Worm (Caenorhabditis elegans) whole organism, late embryonic: Measurements from ENCODE around the gene C27H5.6.

Source experiments
- ahr-1 ChIP-seq: sonication (generic microtip); optimal IDR thresholded peaks from 2 replicates; lab custom pipeline; 2016; ENCODE audit warnings: missing genetic modification characterization, missing compliant biosample characterization
- ceh-34 ChIP-seq: sonication (generic microtip); optimal IDR thresholded peaks from 2 replicates; lab custom pipeline; 2016; ENCODE audit warnings: mild to moderate bottlenecking, missing genetic modification characterization, missing compliant biosample characterization
- nhr-11 ChIP-seq: fragments of 150-350 bp; optimal IDR thresholded peaks from 2 replicates; lab custom pipeline; 2014; ENCODE audit warnings: missing biosample characterization, missing genetic modification characterization
- unc-55 ChIP-seq: sonication (generic microtip); optimal IDR thresholded peaks from 2 replicates; lab custom pipeline; 2017; ENCODE audit warnings: missing biosample characterization, missing genetic modification reagents, missing genetic modification characterization

- TF ChIP-seq ceh-34 (no peak), ahr-1 (tag; lab: Kevin White, UChicago) (no peak), nhr-11 (tag; lab: Kevin White, UChicago) (no peak), unc-55 (no peak)
Measured at ce11 chrII:7165749-7166148, 21.3 kb downstream of the C27H5.6 start, which contains the start of gene mfsd-13.2.
